Worm (Caenorhabditis elegans): ENCODE data around the gene tomm-7.

DNA sequence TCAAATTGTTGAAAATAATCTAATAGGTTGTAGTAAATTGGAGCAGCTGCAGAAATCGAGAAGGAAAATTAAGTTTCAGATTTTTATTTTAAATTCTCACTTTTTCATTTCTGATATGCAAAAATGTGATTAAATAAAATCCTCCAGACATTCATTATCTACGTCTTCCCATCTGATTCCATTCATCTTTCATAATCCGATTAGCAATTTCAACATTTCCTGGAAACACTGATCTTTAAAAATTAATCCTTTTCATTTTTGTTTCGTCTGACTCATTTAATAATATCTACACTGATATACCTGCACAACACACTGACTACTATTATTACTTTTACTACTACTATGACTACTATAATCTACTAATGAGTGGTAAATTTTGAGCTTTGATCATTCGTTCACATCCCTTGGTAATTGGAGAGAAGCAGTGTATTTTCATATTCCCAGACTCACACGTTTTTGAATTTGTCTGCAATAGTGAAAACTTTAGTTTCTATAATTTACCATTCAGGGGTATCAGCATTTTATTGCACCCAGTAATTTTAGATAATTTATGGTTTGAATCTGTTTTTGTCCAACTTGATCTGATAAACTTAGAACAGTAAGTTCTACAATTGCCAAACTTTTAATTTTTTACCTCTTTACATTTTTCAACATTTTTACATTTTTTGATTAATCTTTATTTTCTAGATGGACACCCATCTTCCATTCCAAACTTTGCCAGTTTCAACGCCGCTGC, 20.3 kb upstream of the tomm-7 start, which contains the start of gene ceh-23:
- no peak for TF ChIP-seq aptf-3 (GFP tag; IDR thresholded peaks at IDR 0.05)
- TF ChIP-seq mxl-1 (tag; optimal IDR thresholded peaks at IDR 0.05), result no peak
- no peak for TF ChIP-seq snpc-4 (GFP tag; optimal IDR thresholded peaks at IDR 0.05)
- TF ChIP-seq snpc-4 (tag; optimal IDR thresholded peaks at IDR 0.05), result no peak
- TF ChIP-seq mel-28 (tag; optimal IDR thresholded peaks at IDR 0.05; ENCODE audit: borderline replicate concordance), result no peak
- TF ChIP-seq gei-17 (GFP tag; optimal IDR thresholded peaks at IDR 0.05), result no peak
- no peak for TF ChIP-seq madf-6 (GFP tag; IDR thresholded peaks at IDR 0.05)
- no peak for TF ChIP-seq pha-4 (tag; optimal IDR thresholded peaks at IDR 0.05)
- no peak for TF ChIP-seq hmg-20 (GFP tag; IDR thresholded peaks at IDR 0.05)
- TF ChIP-seq egrh-3 (GFP tag; IDR thresholded peaks at IDR 0.05), result no peak
- TF ChIP-seq B0336.3 (GFP tag; IDR thresholded peaks at IDR 0.05), result no peak
- TF ChIP-seq lin-35 (GFP tag; optimal IDR thresholded peaks at IDR 0.05), result no peak
- TF ChIP-seq ama-1 (optimal IDR thresholded peaks at IDR 0.05), result no peak
- TF ChIP-seq ama-1 (GFP tag; optimal IDR thresholded peaks at IDR 0.05), result no peak
- no peak for TF ChIP-seq mcd-1 (GFP tag; IDR thresholded peaks at IDR 0.05)
